Worm (Caenorhabditis elegans) whole organism, L2 larva: ENCODE data around the gene B0391.14.

Experiments
- egl-27 ChIP-seq: sonication (generic microtip); optimal IDR thresholded peaks from 3 replicates; lab custom pipeline; 2017; ENCODE audit warnings: missing biosample characterization, missing genetic modification reagents, missing genetic modification characterization
- lin-13 ChIP-seq: fragments of 150-350 bp; optimal IDR thresholded peaks from 2 replicates; lab custom pipeline; 2014; ENCODE audit warnings: missing biosample characterization, missing genetic modification reagents, missing genetic modification characterization
- lsy-2 ChIP-seq, 2 experiments: fragments of 150-350 bp in 1 of 2; sonication (generic microtip) in 1 of 2; optimal IDR thresholded peaks; 2 replicates each; lab custom pipeline; 2014 to 2017; ENCODE audit warnings: missing biosample characterization in 2 of 2, missing genetic modification characterization in 2 of 2
- mab-5 ChIP-seq: fragments of 150-350 bp; optimal IDR thresholded peaks from 2 replicates; lab custom pipeline; 2014; ENCODE audit warnings: missing biosample characterization, missing genetic modification characterization
- zag-1 ChIP-seq: fragments of 150-350 bp; optimal IDR thresholded peaks from 2 replicates; lab custom pipeline; 2014; ENCODE audit warnings: missing biosample characterization, missing genetic modification characterization
- ztf-11 ChIP-seq: sonication (generic microtip); optimal IDR thresholded peaks from 2 replicates; lab custom pipeline; 2017; ENCODE audit warnings: missing biosample characterization, missing genetic modification characterization

ce11 chrV:15559047-15559446 is 40.6 kb downstream of the B0391.14 start, which contains the start of gene acr-18:
- TF ChIP-seq zag-1, result no peak
- no peak for TF ChIP-seq ztf-11 (tag; lab: Kevin White, UChicago)
- TF ChIP-seq egl-27 (tag; lab: Kevin White, UChicago), result no peak
- no peak for TF ChIP-seq lin-13 (GFP tag; lab: Kevin White, UChicago)
- no peak for TF ChIP-seq mab-5 (tag; lab: Kevin White, UChicago)
- no peak for TF ChIP-seq lsy-2 (tag; optimal IDR thresholded peaks at IDR 0.05; lab: Kevin White, UChicago)
